Worm (Caenorhabditis elegans) whole organism, L4 larva: Measurements from ENCODE around the gene clec-196.

Experiments
- F10B5.3 ChIP-seq: sonication (generic microtip); optimal IDR thresholded peaks from 2 replicates; lab custom pipeline; 2016; ENCODE audit warnings: mild to moderate bottlenecking, missing genetic modification characterization, missing compliant biosample characterization
- F26F4.8 ChIP-seq: fragments of 200-800 bp; sonication (Bioruptor generic); conservative IDR thresholded peaks from 2 replicates; pipeline ENCODE4 v1.3.6; 2022; ENCODE audit warnings: missing genetic modification characterization, missing compliant biosample characterization
- F49E8.2 ChIP-seq: sonication (generic microtip); optimal IDR thresholded peaks from 2 replicates; lab custom pipeline; 2016; ENCODE audit warnings: missing compliant biosample characterization, mild to moderate bottlenecking, missing genetic modification characterization, borderline replicate concordance
- R02D3.7 ChIP-seq: fragments of 150-350 bp; sonication (generic microtip); optimal IDR thresholded peaks from 3 replicates; lab custom pipeline; 2014; ENCODE audit warnings: missing biosample characterization, missing genetic modification characterization
- Y48G9A.11 ChIP-seq: fragments of 200-800 bp; sonication (Bioruptor generic); IDR thresholded peaks from 2 replicates; pipeline ENCODE4 v1.3.6; 2022; ENCODE audit warnings: missing genetic modification reagents, missing genetic modification characterization, missing compliant biosample characterization
- Y75B8A.6 ChIP-seq: fragments of 200-800 bp; sonication (Bioruptor generic); IDR thresholded peaks from 2 replicates; pipeline ENCODE4 v1.3.6; 2022; ENCODE audit warnings: missing genetic modification reagents, missing genetic modification characterization, missing compliant biosample characterization
- ZK337.2 ChIP-seq: fragments of 200-800 bp; sonication (Bioruptor generic); IDR thresholded peaks from 2 replicates; pipeline ENCODE4 v1.3.6; 2022; ENCODE audit warnings: missing genetic modification reagents, missing genetic modification characterization, missing compliant biosample characterization
- aha-1 ChIP-seq: fragments of 150-350 bp; peaks from one replicate; lab custom pipeline; 2014; ENCODE audit warnings: missing biosample characterization, missing genetic modification characterization
- aly-2 ChIP-seq: sonication (generic microtip); optimal IDR thresholded peaks from 2 replicates; lab custom pipeline; 2018; ENCODE audit warnings: missing biosample characterization, missing genetic modification characterization
- ama-1 ChIP-seq: fragments of 150-350 bp; optimal IDR thresholded peaks from 2 replicates; lab custom pipeline; 2014; ENCODE audit warnings: inconsistent platforms, mixed read lengths
- arid-1 ChIP-seq: fragments of 200-800 bp; sonication (Bioruptor generic); conservative IDR thresholded peaks from 2 replicates; pipeline ENCODE4 v1.3.6; 2022; ENCODE audit warnings: missing genetic modification reagents, missing genetic modification characterization, missing compliant biosample characterization
- ceh-20 ChIP-seq: fragments of 200-800 bp; sonication (Bioruptor generic); IDR thresholded peaks from 2 replicates; pipeline ENCODE4 v1.3.6; 2022; ENCODE audit warnings: missing genetic modification reagents, missing genetic modification characterization, missing compliant biosample characterization
- ceh-44 ChIP-seq: fragments of 200-800 bp; sonication (Bioruptor generic); IDR thresholded peaks from 2 replicates; pipeline ENCODE4 v1.3.6; 2022; ENCODE audit warnings: missing genetic modification reagents, missing genetic modification characterization, missing compliant biosample characterization
- ceh-62 ChIP-seq: sonication (generic microtip); optimal IDR thresholded peaks from 2 replicates; lab custom pipeline; 2017; ENCODE audit warnings: missing biosample characterization, missing genetic modification characterization
- ctbp-1 ChIP-seq: fragments of 200-800 bp; sonication (Bioruptor generic); IDR thresholded peaks from 2 replicates; pipeline ENCODE4 v1.3.6; 2022; ENCODE audit warnings: missing genetic modification reagents, missing genetic modification characterization, missing compliant biosample characterization
- daf-12 ChIP-seq: fragments of 150-350 bp; optimal IDR thresholded peaks from 2 replicates; lab custom pipeline; 2014; ENCODE audit warnings: missing biosample characterization, missing genetic modification reagents, missing genetic modification characterization
- daf-16 ChIP-seq, 3 experiments: sonication (generic microtip); optimal IDR thresholded peaks; 2 replicates each; lab custom pipeline; 2016 to 2017; ENCODE audit warnings: missing genetic modification characterization in 3 of 3, missing genetic modification reagents in 3 of 3, mild to moderate bottlenecking in 2 of 3, missing compliant biosample characterization in 2 of 3, missing biosample characterization in 1 of 3, moderate library complexity in 1 of 3
- daf-19 ChIP-seq: fragments of 200-800 bp; sonication (Bioruptor generic); conservative IDR thresholded peaks from 2 replicates; pipeline ENCODE4 v1.3.6; 2022; ENCODE audit warnings: missing genetic modification characterization, missing compliant biosample characterization
- dmd-9 ChIP-seq: fragments of 200-800 bp; sonication (Bioruptor generic); IDR thresholded peaks from 2 replicates; pipeline ENCODE4 v1.3.6; 2022; ENCODE audit warnings: missing genetic modification reagents, missing genetic modification characterization, missing compliant biosample characterization
- egl-27 ChIP-seq: sonication (generic microtip); optimal IDR thresholded peaks from 3 replicates; lab custom pipeline; 2017; ENCODE audit warnings: missing biosample characterization, missing genetic modification reagents, missing genetic modification characterization
- egl-43 ChIP-seq: fragments of 200-800 bp; sonication (Bioruptor generic); IDR thresholded peaks from 2 replicates; pipeline ENCODE4 v1.3.6; 2022; ENCODE audit warnings: missing genetic modification reagents, missing genetic modification characterization, missing compliant biosample characterization
- fkh-10 ChIP-seq: fragments of 150-350 bp; optimal IDR thresholded peaks from 2 replicates; lab custom pipeline; 2014; ENCODE audit warnings: missing biosample characterization, missing genetic modification reagents, missing genetic modification characterization
- lim-7 ChIP-seq: fragments of 200-800 bp; sonication (Bioruptor generic); IDR thresholded peaks from 2 replicates; pipeline ENCODE4 v1.3.6; 2022; ENCODE audit warnings: missing genetic modification characterization, missing compliant biosample characterization
- lin-15B ChIP-seq: fragments of 150-350 bp; sonication (generic microtip); optimal IDR thresholded peaks from 3 replicates; lab custom pipeline; 2014; ENCODE audit warnings: missing biosample characterization, missing genetic modification characterization
- lin-39 ChIP-seq: fragments of 150-350 bp; optimal IDR thresholded peaks from 2 replicates; lab custom pipeline; 2014; ENCODE audit warnings: missing biosample characterization, missing genetic modification reagents, missing genetic modification characterization
- madf-5 ChIP-seq, 2 experiments: fragments of 200-800 bp; sonication (Bioruptor generic); IDR thresholded peaks; 2 replicates each; pipeline ENCODE4 v1.3.6; 2022; ENCODE audit warnings: missing compliant biosample characterization in 2 of 2, missing genetic modification characterization in 2 of 2
- mep-1 ChIP-seq: fragments of 150-350 bp; sonication (generic microtip); optimal IDR thresholded peaks from 3 replicates; lab custom pipeline; 2014; ENCODE audit warnings: missing biosample characterization, missing genetic modification characterization
- mxl-2 ChIP-seq: fragments of 200-800 bp; sonication (Bioruptor generic); conservative IDR thresholded peaks from 2 replicates; pipeline ENCODE4 v1.3.6; 2022; ENCODE audit warnings: missing genetic modification reagents, missing genetic modification characterization, missing compliant biosample characterization
- nhr-102 ChIP-seq: sonication (generic microtip); optimal IDR thresholded peaks from 2 replicates; lab custom pipeline; 2016; ENCODE audit warnings: mild to moderate bottlenecking, missing genetic modification characterization, moderate library complexity, missing compliant biosample characterization
- nhr-11 ChIP-seq: fragments of 150-350 bp; optimal IDR thresholded peaks from 2 replicates; lab custom pipeline; 2014; ENCODE audit warnings: missing biosample characterization, missing genetic modification characterization
- nhr-237 ChIP-seq: sonication (generic microtip); optimal IDR thresholded peaks from 2 replicates; lab custom pipeline; 2017; ENCODE audit warnings: missing biosample characterization, missing genetic modification characterization
- nhr-25 ChIP-seq: sonication (generic microtip); optimal IDR thresholded peaks from 2 replicates; lab custom pipeline; 2017; ENCODE audit warnings: missing genetic modification characterization, mild to moderate bottlenecking, missing compliant biosample characterization, antibody characterized with exemption, moderate library complexity, borderline replicate concordance; ENCODE audit not compliant: insufficient read depth
- nhr-41 ChIP-seq: fragments of 200-800 bp; sonication (Bioruptor generic); IDR thresholded peaks from 2 replicates; pipeline ENCODE4 v1.3.6; 2022; ENCODE audit warnings: missing genetic modification reagents, missing genetic modification characterization, missing compliant biosample characterization
- nhr-48 ChIP-seq: sonication (generic microtip); optimal IDR thresholded peaks from 2 replicates; lab custom pipeline; 2016; ENCODE audit warnings: mild to moderate bottlenecking, missing genetic modification characterization, missing compliant biosample characterization
- nhr-77 ChIP-seq: fragments of 150-350 bp; optimal IDR thresholded peaks from 2 replicates; lab custom pipeline; 2014; ENCODE audit warnings: missing biosample characterization, missing genetic modification characterization
- pqm-1 ChIP-seq: sonication (generic microtip); optimal IDR thresholded peaks from 2 replicates; lab custom pipeline; 2017; ENCODE audit warnings: missing biosample characterization, missing genetic modification characterization
- rbr-2 ChIP-seq: sonication (generic microtip); optimal IDR thresholded peaks from 2 replicates; lab custom pipeline; 2016; ENCODE audit warnings: missing genotype, missing genetic modification characterization, missing compliant biosample characterization
- sdz-12 ChIP-seq: fragments of 200-800 bp; sonication (Bioruptor generic); optimal IDR thresholded peaks from 2 replicates; lab custom pipeline; 2018; ENCODE audit warnings: mild to moderate bottlenecking, missing genetic modification characterization, missing compliant biosample characterization
- snpc-1.2 ChIP-seq: fragments of 200-800 bp; sonication (Bioruptor generic); IDR thresholded peaks from 2 replicates; pipeline ENCODE4 v1.3.6; 2022; ENCODE audit warnings: missing genetic modification reagents, missing genetic modification characterization, missing compliant biosample characterization
- tag-97 ChIP-seq: fragments of 200-800 bp; sonication (Bioruptor generic); IDR thresholded peaks from 2 replicates; pipeline ENCODE4 v1.3.6; 2022; ENCODE audit warnings: missing genetic modification characterization, missing compliant biosample characterization
- tra-1 ChIP-seq: fragments of 200-800 bp; sonication (Bioruptor generic); IDR thresholded peaks from 2 replicates; pipeline ENCODE4 v1.3.6; 2022; ENCODE audit warnings: missing genetic modification reagents, missing genetic modification characterization, missing compliant biosample characterization
- unc-62 ChIP-seq, 3 experiments: fragments of 150-350 bp in 1 of 3; sonication (generic microtip); optimal IDR thresholded peaks in 2 of 3; peaks in 1 of 3; 1 replicate in 1 of 3; 2 replicates in 2 of 3; lab custom pipeline; 2014 to 2017; ENCODE audit warnings: missing biosample characterization in 3 of 3, missing genetic modification characterization in 3 of 3, missing genetic modification reagents in 3 of 3, missing genotype in 1 of 3
- vab-7 ChIP-seq: fragments of 200-800 bp; sonication (Bioruptor generic); IDR thresholded peaks from 2 replicates; pipeline ENCODE4 v1.3.6; 2022; ENCODE audit warnings: missing genetic modification reagents, missing genetic modification characterization, missing compliant biosample characterization
- zfp-3 ChIP-seq: fragments of 200-800 bp; sonication (Bioruptor generic); conservative IDR thresholded peaks from 2 replicates; pipeline ENCODE4 v1.3.6; 2022; ENCODE audit warnings: missing genetic modification reagents, missing genetic modification characterization, missing compliant biosample characterization
- zip-11 ChIP-seq: fragments of 200-800 bp; sonication (Bioruptor generic); IDR thresholded peaks from 2 replicates; pipeline ENCODE4 v1.3.6; 2022; ENCODE audit warnings: missing genetic modification characterization, missing compliant biosample characterization
- zip-2 ChIP-seq: fragments of 150-350 bp; optimal IDR thresholded peaks from 2 replicates; lab custom pipeline; 2014; ENCODE audit warnings: missing biosample characterization, missing genetic modification characterization

The clec-196 gene

DNA sequence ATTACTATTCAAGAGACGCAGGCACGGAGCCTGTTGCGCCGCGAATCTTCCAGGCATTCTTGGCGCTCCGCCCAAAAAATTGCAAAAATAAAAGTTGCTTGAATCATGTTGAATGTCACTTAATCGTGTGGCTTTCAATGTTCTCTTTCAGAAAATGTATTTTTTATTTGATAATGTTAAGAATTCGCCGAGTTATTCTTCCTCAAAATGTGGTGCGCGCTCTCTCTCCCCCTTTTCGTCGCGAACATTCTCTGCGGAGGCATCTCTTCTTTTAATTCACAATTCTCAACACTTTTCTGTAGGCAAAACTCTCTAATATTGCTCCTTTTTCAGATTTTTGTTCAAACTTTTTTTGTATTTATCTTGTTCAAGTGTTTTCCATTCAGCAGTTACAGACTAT, 1.6 kb downstream of the clec-196 start (continued):
- TF ChIP-seq F10B5.3: peak; percentile 78
- TF ChIP-seq ctbp-1 (GFP tag; lab: Robert Waterston, UW): peak; percentile 88
- peak; percentile 81 for TF ChIP-seq nhr-41 (GFP tag; lab: Robert Waterston, UW)
- no peak for TF ChIP-seq lin-15B (tag; lab: Kevin White, UChicago)
- peak; percentile 89 for TF ChIP-seq Y75B8A.6 (GFP tag; lab: Robert Waterston, UW)
- TF ChIP-seq ceh-20 (GFP tag; lab: Robert Waterston, UW): peak; percentile 96
- TF ChIP-seq nhr-11 (tag; lab: Kevin White, UChicago): peak; percentile 99
- TF ChIP-seq R02D3.7 (tag; lab: Kevin White, UChicago): no peak
- peak; percentile 86 for TF ChIP-seq Y48G9A.11 (GFP tag; lab: Robert Waterston, UW)
- peak; percentile 36 for TF ChIP-seq pqm-1 (tag; lab: Kevin White, UChicago)
- peak; percentile 50; the same call in 1 of the 2 replicates for TF ChIP-seq ceh-44 (GFP tag; lab: Robert Waterston, UW)
- TF ChIP-seq dmd-9 (GFP tag; lab: Robert Waterston, UW): peak; percentile 92
- peak; percentile 96 for TF ChIP-seq sdz-12 (GFP tag; lab: Kevin White, UChicago)
- TF ChIP-seq daf-16 (GFP tag; optimal IDR thresholded peaks at IDR 0.05; lab: Kevin White, UChicago): peak; percentile 10 to 80
- TF ChIP-seq daf-16 (tag; optimal IDR thresholded peaks at IDR 0.05; lab: Kevin White, UChicago): peak; percentile 39
- TF ChIP-seq mep-1: peak; percentile 99
- peak; percentile 92 for TF ChIP-seq nhr-48 (tag; lab: Kevin White, UChicago)
- TF ChIP-seq F49E8.2 (tag; lab: Kevin White, UChicago): peak; percentile 82
- TF ChIP-seq F26F4.8: no peak

DNA sequence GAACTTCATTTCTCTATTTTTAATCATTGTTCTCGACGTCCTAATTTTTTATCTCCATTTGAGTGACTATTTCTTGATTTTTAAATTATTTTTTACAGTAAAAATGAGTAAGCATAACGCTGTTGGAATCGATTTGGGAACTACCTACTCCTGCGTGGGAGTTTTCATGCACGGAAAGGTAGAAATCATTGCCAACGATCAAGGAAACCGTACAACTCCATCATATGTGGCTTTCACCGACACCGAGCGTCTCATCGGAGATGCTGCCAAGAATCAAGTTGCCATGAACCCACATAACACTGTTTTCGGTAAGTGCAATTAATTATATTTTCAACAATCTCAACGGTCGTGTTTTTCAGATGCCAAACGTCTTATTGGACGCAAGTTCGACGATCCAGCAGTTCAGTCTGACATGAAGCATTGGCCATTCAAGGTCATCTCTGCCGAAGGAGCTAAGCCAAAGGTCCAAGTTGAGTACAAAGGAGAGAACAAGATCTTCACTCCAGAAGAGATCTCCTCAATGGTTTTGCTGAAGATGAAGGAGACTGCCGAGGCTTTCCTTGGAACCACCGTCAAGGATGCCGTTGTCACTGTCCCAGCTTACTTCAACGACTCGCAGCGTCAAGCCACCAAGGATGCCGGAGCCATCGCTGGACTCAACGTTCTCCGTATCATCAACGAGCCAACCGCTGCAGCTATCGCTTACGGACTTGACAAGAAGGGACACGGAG, 2.3 kb downstream of the clec-196 start, which contains the start of gene hsp-1:
hsp-1 (plus strand) TSS at position 99 of the 731 bp plus-strand sequence.
- peak; percentile 82 for TF ChIP-seq ama-1 (lab: Kevin White, UChicago)
- no peak for TF ChIP-seq nhr-25 (tag; lab: Kevin White, UChicago)
- TF ChIP-seq lim-7 (GFP tag; lab: Robert Waterston, UW): peak; percentile 74
- TF ChIP-seq nhr-237 (tag; lab: Kevin White, UChicago): no peak
- peak; percentile 58; the same call in 1 of the 2 replicates for TF ChIP-seq arid-1 (GFP tag; lab: Robert Waterston, UW)
- TF ChIP-seq aly-2: no peak
- no peak for TF ChIP-seq nhr-11 (tag; lab: Kevin White, UChicago)
- no peak for TF ChIP-seq rbr-2 (tag; lab: Kevin White, UChicago)
- TF ChIP-seq egl-43 (GFP tag; lab: Robert Waterston, UW): peak; percentile 3; the same call in 1 of the 2 replicates
- no peak for TF ChIP-seq tra-1 (GFP tag; lab: Robert Waterston, UW)
- no peak for TF ChIP-seq ZK337.2 (GFP tag; lab: Robert Waterston, UW)
- TF ChIP-seq mep-1: no peak
- no peak for TF ChIP-seq zip-11 (GFP tag; lab: Robert Waterston, UW)
- TF ChIP-seq egl-27: no peak
- TF ChIP-seq aha-1 (tag; lab: Kevin White, UChicago): peak; percentile 96
- no peak for TF ChIP-seq ceh-62 (tag; lab: Kevin White, UChicago)
- peak; percentile 54; the same call in 1 of the 2 replicates for TF ChIP-seq daf-19
- TF ChIP-seq fkh-10: no peak
- TF ChIP-seq daf-12 (tag; lab: Kevin White, UChicago): no peak
- no peak for TF ChIP-seq nhr-77 (tag; lab: Kevin White, UChicago)
- TF ChIP-seq daf-16 (GFP tag; optimal IDR thresholded peaks at IDR 0.05; lab: Kevin White, UChicago): peak in 1 of 2 experiments; percentile 2
- TF ChIP-seq daf-16 (tag; optimal IDR thresholded peaks at IDR 0.05; lab: Kevin White, UChicago): no peak
- no peak for TF ChIP-seq ceh-44 (GFP tag; lab: Robert Waterston, UW)
- peak; percentile 33; the same call in 1 of the 2 replicates for TF ChIP-seq Y75B8A.6 (GFP tag; lab: Robert Waterston, UW)
- no peak for TF ChIP-seq dmd-9 (GFP tag; lab: Robert Waterston, UW)
- no peak for TF ChIP-seq nhr-102 (tag; lab: Kevin White, UChicago)
- no peak for TF ChIP-seq lin-39 (tag; lab: Kevin White, UChicago)
- TF ChIP-seq zip-2 (tag; lab: Kevin White, UChicago): no peak
- TF ChIP-seq unc-62 (GFP tag; optimal IDR thresholded peaks at IDR 0.05 in 1 of 2; lab: Kevin White, UChicago): peak in 1 of 2 experiments; percentile 23
- no peak for TF ChIP-seq unc-62 (tag; optimal IDR thresholded peaks at IDR 0.05; lab: Kevin White, UChicago)
- TF ChIP-seq madf-5 (GFP tag; IDR thresholded peaks at IDR 0.05; lab: Robert Waterston, UW): no peak
- no peak for TF ChIP-seq tag-97
- 0 out of 2 replicates have a peak, but pooled peaks have one; percentile 70 for TF ChIP-seq snpc-1.2
- peak; percentile 67; the same call in 1 of the 2 replicates for TF ChIP-seq vab-7 (GFP tag; lab: Robert Waterston, UW)
- TF ChIP-seq mxl-2 (GFP tag; lab: Robert Waterston, UW): 0 out of 2 replicates have a peak, but pooled peaks have one; percentile 2
- TF ChIP-seq F26F4.8: no peak
- no peak for TF ChIP-seq zfp-3 (GFP tag; lab: Robert Waterston, UW)
